Fruit fly (Drosophila melanogaster) whole organism, embryonic: ENCODE data around the gene sick.

ENCODE experiments used
- ATbp ChIP-seq: fragments of 200-800 bp; sonication (Bioruptor generic); optimal IDR thresholded peaks from 2 replicates; lab custom pipeline; 2017; ENCODE audit warnings: missing biosample characterization, mild to moderate bottlenecking, missing genetic modification characterization, missing genetic modification reagents
- B-H1 ChIP-seq: fragments of 200-800 bp; sonication (Bioruptor generic); IDR thresholded peaks from 3 replicates; pipeline ENCODE4 v1.3.6; 2022; ENCODE audit warnings: missing biosample characterization, missing genetic modification characterization
- Blimp-1 ChIP-seq: fragments of 200-800 bp; sonication (Bioruptor generic); optimal IDR thresholded peaks from 3 replicates; lab custom pipeline; 2018; ENCODE audit warnings: missing biosample characterization, missing genetic modification characterization, mild to moderate bottlenecking, moderate library complexity, missing genetic modification reagents
- CG10431 ChIP-seq: fragments of 200-800 bp; sonication (Bioruptor generic); optimal IDR thresholded peaks from 3 replicates; lab custom pipeline; 2018; ENCODE audit warnings: missing biosample characterization, mild to moderate bottlenecking, missing genetic modification characterization
- CG16813 ChIP-seq: fragments of 200-800 bp; sonication (Bioruptor generic); IDR thresholded peaks from 3 replicates; pipeline ENCODE4 v1.3.6; 2022; ENCODE audit warnings: missing biosample characterization, missing genetic modification characterization; ENCODE audit not compliant: partially characterized antibody
- CG17912 ChIP-seq: fragments of 200-800 bp; sonication (Bioruptor generic); optimal IDR thresholded peaks from 2 replicates; lab custom pipeline; 2018; ENCODE audit warnings: missing biosample characterization, mild to moderate bottlenecking, missing genetic modification characterization
- CG30403 ChIP-seq: fragments of 200-800 bp; sonication (Bioruptor generic); optimal IDR thresholded peaks from 3 replicates; lab custom pipeline; 2016; ENCODE audit warnings: missing biosample characterization, missing genetic modification characterization
- CG32532 ChIP-seq: fragments of 200-800 bp; sonication (Bioruptor generic); IDR thresholded peaks from 2 replicates; pipeline ENCODE4 v1.3.6; 2022; ENCODE audit warnings: missing biosample characterization, missing genetic modification characterization
- CG3847 ChIP-seq: fragments of 200-800 bp; sonication (Bioruptor generic); IDR thresholded peaks from 2 replicates; pipeline ENCODE4 v1.3.6; 2022; ENCODE audit warnings: missing biosample characterization, missing genetic modification characterization
- CG3995 ChIP-seq: fragments of 200-800 bp; sonication (Bioruptor generic); optimal IDR thresholded peaks from 3 replicates; lab custom pipeline; 2016; ENCODE audit warnings: missing biosample characterization, missing genetic modification characterization
- CG4424 ChIP-seq: fragments of 200-800 bp; sonication (Bioruptor generic); optimal IDR thresholded peaks from 3 replicates; lab custom pipeline; 2016; ENCODE audit warnings: missing biosample characterization, missing genetic modification characterization
- CG7786 ChIP-seq: fragments of 200-800 bp; sonication (Bioruptor generic); optimal IDR thresholded peaks from 2 replicates; lab custom pipeline; 2016; ENCODE audit warnings: missing biosample characterization, missing genetic modification characterization
- CG7839 ChIP-seq: fragments of 200-800 bp; sonication (Bioruptor generic); optimal IDR thresholded peaks from 3 replicates; lab custom pipeline; 2018; ENCODE audit warnings: missing biosample characterization, mild to moderate bottlenecking, missing genetic modification characterization, moderate library complexity
- Deaf1 ChIP-seq: fragments of 200-800 bp; optimal IDR thresholded peaks from 3 replicates; lab custom pipeline; 2019; ENCODE audit warnings: missing biosample characterization, mild to moderate bottlenecking, missing genetic modification characterization, moderate library complexity
- Fer3 ChIP-seq: fragments of 200-800 bp; sonication (Bioruptor generic); optimal IDR thresholded peaks from 2 replicates; lab custom pipeline; 2018; ENCODE audit warnings: missing biosample characterization, mild to moderate bottlenecking, missing genetic modification characterization, moderate library complexity
- H2.0 ChIP-seq: fragments of 200-800 bp; sonication (Bioruptor generic); IDR thresholded peaks from 2 replicates; pipeline ENCODE4 v1.3.6; 2022; ENCODE audit warnings: missing biosample characterization, missing genetic modification characterization
- HmgZ ChIP-seq: fragments of 200-800 bp; sonication (Bioruptor generic); optimal IDR thresholded peaks from 2 replicates; lab custom pipeline; 2018; ENCODE audit warnings: missing biosample characterization, mild to moderate bottlenecking, missing genetic modification characterization
- Hmr ChIP-seq: fragments of 200-800 bp; sonication (Bioruptor generic); optimal IDR thresholded peaks from 3 replicates; lab custom pipeline; 2017; ENCODE audit warnings: mild to moderate bottlenecking, missing biosample characterization, missing genetic modification reagents, missing genetic modification characterization
- MBD-R2 ChIP-seq: fragments of 200-800 bp; sonication (Bioruptor generic); IDR thresholded peaks from 2 replicates; pipeline ENCODE4 v1.3.6; 2022; ENCODE audit warnings: missing biosample characterization, missing genetic modification characterization
- Mad ChIP-seq: fragments of 200-800 bp; sonication (Bioruptor generic); optimal IDR thresholded peaks from 2 replicates; lab custom pipeline; 2016; ENCODE audit warnings: missing biosample characterization, missing genetic modification characterization
- Med ChIP-seq: fragments of 200-800 bp; sonication (Bioruptor generic); peaks from one replicate; lab custom pipeline; 2016; ENCODE audit warnings: missing biosample characterization, missing genetic modification characterization, mild to moderate bottlenecking, inconsistent platforms, moderate library complexity
- Mes4 ChIP-seq: fragments of 200-800 bp; sonication (Bioruptor generic); optimal IDR thresholded peaks from 2 replicates; lab custom pipeline; 2016; ENCODE audit warnings: missing biosample characterization, missing genetic modification characterization
- Nf-YB ChIP-seq: fragments of 200-800 bp; sonication (Bioruptor generic); optimal IDR thresholded peaks from 3 replicates; lab custom pipeline; 2019; ENCODE audit warnings: missing biosample characterization, mild to moderate bottlenecking, missing genetic modification characterization, moderate library complexity
- NfI ChIP-seq: fragments of 200-800 bp; sonication (Bioruptor generic); optimal IDR thresholded peaks from 3 replicates; lab custom pipeline; 2018; ENCODE audit warnings: missing biosample characterization, mild to moderate bottlenecking, missing genetic modification characterization, moderate library complexity
- Oli ChIP-seq: fragments of 200-800 bp; sonication (Bioruptor generic); optimal IDR thresholded peaks from 2 replicates; lab custom pipeline; 2018; ENCODE audit warnings: missing biosample characterization, mild to moderate bottlenecking, missing genetic modification characterization, moderate library complexity
- PHDP ChIP-seq: fragments of 200-800 bp; sonication (Bioruptor generic); optimal IDR thresholded peaks from 3 replicates; lab custom pipeline; 2018; ENCODE audit warnings: missing biosample characterization, mild to moderate bottlenecking, missing genetic modification characterization, moderate library complexity
- Tbp ChIP-seq: fragments of >200 bp; optimal IDR thresholded peaks from 2 replicates; lab custom pipeline; 2018; ENCODE audit warnings: missing biosample characterization, missing genetic modification characterization
- al ChIP-seq: fragments of 200-800 bp; sonication (Bioruptor generic); IDR thresholded peaks from 2 replicates; pipeline ENCODE4 v1.3.6; 2022; ENCODE audit warnings: missing biosample characterization, missing genetic modification characterization
- cato ChIP-seq: fragments of 200-800 bp; sonication (Bioruptor generic); optimal IDR thresholded peaks from 2 replicates; lab custom pipeline; 2016; ENCODE audit warnings: missing biosample characterization, missing genetic modification characterization, borderline replicate concordance
- chif ChIP-seq, 2 experiments: fragments of 200-800 bp; sonication (Bioruptor generic); optimal IDR thresholded peaks; 3 replicates each; lab custom pipeline; 2016; ENCODE audit warnings: missing biosample characterization in 2 of 2, missing genetic modification characterization in 2 of 2
- ci ChIP-seq: fragments of 200-800 bp; sonication (Bioruptor generic); IDR thresholded peaks from 3 replicates; pipeline ENCODE4 v1.3.6; 2022; ENCODE audit warnings: missing biosample characterization, missing genetic modification characterization
- dati ChIP-seq: fragments of 200-800 bp; sonication (Bioruptor generic); IDR thresholded peaks from 2 replicates; pipeline ENCODE4 v1.3.6; 2022; ENCODE audit warnings: missing biosample characterization, missing genetic modification characterization
- dmrt99B ChIP-seq: fragments of 200-800 bp; sonication (Bioruptor generic); optimal IDR thresholded peaks from 2 replicates; lab custom pipeline; 2018; ENCODE audit warnings: missing biosample characterization, mild to moderate bottlenecking, missing genetic modification characterization, moderate library complexity
- dpn ChIP-seq, 2 experiments: fragments of 200-800 bp; sonication (Bioruptor generic); optimal IDR thresholded peaks; 3 replicates each; lab custom pipeline; 2016; ENCODE audit warnings: missing biosample characterization in 2 of 2, missing genetic modification characterization in 2 of 2
- dysf ChIP-seq: fragments of 200-800 bp; sonication (Bioruptor generic); IDR thresholded peaks from 3 replicates; pipeline ENCODE4 v1.3.6; 2022; ENCODE audit warnings: missing biosample characterization, missing genetic modification characterization
- ewg ChIP-seq: fragments of 200-800 bp; sonication (Bioruptor generic); optimal IDR thresholded peaks from 3 replicates; lab custom pipeline; 2017; ENCODE audit warnings: mild to moderate bottlenecking, missing biosample characterization, missing genetic modification reagents, missing genetic modification characterization
- eyg ChIP-seq: fragments of 200-800 bp; sonication (Bioruptor generic); optimal IDR thresholded peaks from 3 replicates; lab custom pipeline; 2016; ENCODE audit warnings: missing biosample characterization, missing genetic modification characterization
- gce ChIP-seq: fragments of 200-800 bp; sonication (Bioruptor generic); IDR thresholded peaks from 3 replicates; pipeline ENCODE4 v1.3.6; 2022; ENCODE audit warnings: missing biosample characterization, missing genetic modification characterization
- peb ChIP-seq: fragments of 200-800 bp; sonication (Bioruptor generic); IDR thresholded peaks from 2 replicates; pipeline ENCODE4 v1.3.6; 2022; ENCODE audit warnings: missing biosample characterization, missing genetic modification characterization
- pfk ChIP-seq: fragments of 200-800 bp; sonication (Bioruptor generic); optimal IDR thresholded peaks from 2 replicates; lab custom pipeline; 2018; ENCODE audit warnings: missing biosample characterization, mild to moderate bottlenecking, missing genetic modification characterization, moderate library complexity
- prd ChIP-seq, 3 experiments: fragments of >200 bp in 2 of 3; fragments of 200-800 bp in 1 of 3; sonication (Bioruptor generic) in 1 of 3; optimal IDR thresholded peaks in 2 of 3; IDR thresholded peaks in 1 of 3; 2 replicates in 2 of 3; 3 replicates in 1 of 3; pipeline versions ENCODE4 v1.3.6 to Lab custom; 2017 to 2022; ENCODE audit warnings: missing biosample characterization in 1 of 3, missing genetic modification characterization in 1 of 3
- sens ChIP-seq: fragments of 200-800 bp; sonication (Bioruptor generic); peaks from one replicate; lab custom pipeline; 2016; ENCODE audit warnings: missing biosample characterization, missing genetic modification characterization
- slp2 ChIP-seq: fragments of 200-800 bp; sonication (Bioruptor generic); optimal IDR thresholded peaks from 2 replicates; lab custom pipeline; 2016; ENCODE audit warnings: missing biosample characterization, missing genetic modification characterization
- ssp ChIP-seq: fragments of 200-800 bp; sonication (Bioruptor generic); IDR thresholded peaks from 2 replicates; pipeline ENCODE4 v1.3.6; 2022; ENCODE audit warnings: missing biosample characterization, missing genetic modification characterization
- tna ChIP-seq: fragments of 200-800 bp; sonication (Bioruptor generic); IDR thresholded peaks from 2 replicates; pipeline ENCODE4 v1.3.6; 2022; ENCODE audit warnings: missing biosample characterization, missing genetic modification characterization; ENCODE audit not compliant: partially characterized antibody
- trem ChIP-seq: fragments of 200-800 bp; optimal IDR thresholded peaks from 3 replicates; lab custom pipeline; 2019; ENCODE audit warnings: missing biosample characterization, mild to moderate bottlenecking, missing genetic modification characterization, moderate library complexity
- tup ChIP-seq: fragments of 200-800 bp; sonication (Bioruptor generic); optimal IDR thresholded peaks from 2 replicates; lab custom pipeline; 2016; ENCODE audit warnings: missing biosample characterization, mild to moderate bottlenecking, missing genetic modification characterization, moderate library complexity
- zfh1 ChIP-seq: fragments of 200-800 bp; sonication (Bioruptor generic); IDR thresholded peaks from 3 replicates; pipeline ENCODE4 v1.3.6; 2022; ENCODE audit warnings: missing biosample characterization, missing genetic modification characterization

Gene sick

dm6 chr2L:19763773-19764580, 32.2 kb upstream of the sick start, which contains the start of gene fbp (continued):
- no peak for TF ChIP-seq pfk (GFP tag; lab: Kevin White, UChicago)
- peak; percentile 61; the same call in 2 of the 3 replicates for TF ChIP-seq dysf (GFP tag; lab: Robert Waterston, UW)
- no peak for TF ChIP-seq tna (GFP tag; lab: Robert Waterston, UW)
- no peak for TF ChIP-seq HmgZ
- TF ChIP-seq PHDP (tag; lab: Kevin White, UChicago): peak; percentile 44
- TF ChIP-seq cato: peak; percentile 1
- peak; percentile 68 for TF ChIP-seq CG32532 (GFP tag; lab: Robert Waterston, UW)
- TF ChIP-seq CG3995 (GFP tag; lab: Kevin White, UChicago): no peak
- TF ChIP-seq eyg (GFP tag; lab: Kevin White, UChicago): no peak
- peak; percentile 21 for TF ChIP-seq ewg (GFP tag; lab: Kevin White, UChicago)
- TF ChIP-seq MBD-R2 (GFP tag; lab: Robert Waterston, UW): no peak; the same call in 1 of the 2 replicates
- TF ChIP-seq Med (GFP tag; lab: Kevin White, UChicago): peak; percentile 68
- TF ChIP-seq ci: peak; percentile 60; the same call in 2 of the 3 replicates
- TF ChIP-seq CG30403: peak; percentile 85
- TF ChIP-seq dmrt99B (tag; lab: Kevin White, UChicago): peak; percentile 76
- peak; percentile 54 for TF ChIP-seq Nf-YB
- no peak for TF ChIP-seq dati
- TF ChIP-seq CG7786 (GFP tag; lab: Kevin White, UChicago): peak; percentile 41
- peak; percentile 44; the same call in 1 of the 3 replicates for TF ChIP-seq B-H1 (GFP tag; lab: Robert Waterston, UW)
- peak; percentile 75 for TF ChIP-seq CG7839 (tag; lab: Kevin White, UChicago)
- peak; percentile 26 for TF ChIP-seq ATbp (GFP tag; lab: Kevin White, UChicago)
- TF ChIP-seq chif (GFP tag; optimal IDR thresholded peaks at IDR 0.05; lab: Kevin White, UChicago): peak in 1 of 2 experiments; percentile 54
- peak; percentile 76 for TF ChIP-seq Hmr
- peak; percentile 16 for TF ChIP-seq CG10431
- no peak for TF ChIP-seq peb
- TF ChIP-seq Mad (GFP tag; lab: Kevin White, UChicago): no peak
- no peak for TF ChIP-seq CG16813
- TF ChIP-seq gce (GFP tag; lab: Robert Waterston, UW): no peak
- peak; percentile 13 for TF ChIP-seq NfI
- TF ChIP-seq sens (GFP tag; lab: Kevin White, UChicago): peak; percentile 86
- peak in 1 of 2 experiments; percentile 66 for TF ChIP-seq dpn (GFP tag; optimal IDR thresholded peaks at IDR 0.05; lab: Kevin White, UChicago)
- 0 out of 2 replicates have a peak, but pooled peaks have one; percentile 41 for TF ChIP-seq H2.0 (GFP tag; lab: Robert Waterston, UW)
- no peak for TF ChIP-seq Mes4
- TF ChIP-seq trem (tag; lab: Kevin White, UChicago): no peak
- TF ChIP-seq al (GFP tag; lab: Robert Waterston, UW): peak; percentile 48; the same call in 1 of the 2 replicates
- TF ChIP-seq Tbp (GFP tag; lab: Kevin White, UChicago): no peak
- TF ChIP-seq CG17912 (GFP tag; lab: Kevin White, UChicago): peak; percentile 41
- peak; percentile 42 for TF ChIP-seq Deaf1 (tag; lab: Kevin White, UChicago)
- TF ChIP-seq Blimp-1: peak; percentile 94
- TF ChIP-seq ssp (GFP tag; lab: Robert Waterston, UW): 0 out of 2 replicates have a peak, but pooled peaks have one; percentile 17
- no peak for TF ChIP-seq tup (GFP tag; lab: Kevin White, UChicago)
- TF ChIP-seq zfh1 (GFP tag; lab: Robert Waterston, UW): peak; percentile 55; the same call in 1 of the 3 replicates
- TF ChIP-seq Oli: peak; percentile 71
- 0 out of 2 replicates have a peak, but pooled peaks have one; percentile 41 for TF ChIP-seq CG3847 (GFP tag; lab: Robert Waterston, UW)
- no peak for TF ChIP-seq slp2 (GFP tag; lab: Kevin White, UChicago)
- TF ChIP-seq Fer3 (tag; lab: Kevin White, UChicago): peak; percentile 29
- TF ChIP-seq prd (optimal IDR thresholded peaks at IDR 0.05; lab: Kevin White, UChicago): no peak
- TF ChIP-seq prd (GFP tag; IDR thresholded peaks at IDR 0.05; lab: Robert Waterston, UW): peak; percentile 69
- TF ChIP-seq CG4424 (GFP tag; lab: Kevin White, UChicago): peak; percentile 66
